Fruit fly (Drosophila melanogaster): ENCODE measurements around the gene CkIalpha.

CkIalpha gene

dm6 chrX:12653574-12653973, at the start of gene CkIalpha (continued):
- peak; percentile 93 for TF ChIP-seq CG14710 (tag; optimal IDR thresholded peaks at IDR 0.05)
- no peak for TF ChIP-seq CG6254 (GFP tag; optimal IDR thresholded peaks at IDR 0.05)
- TF ChIP-seq stc (GFP tag; IDR thresholded peaks at IDR 0.05), result no peak
- TF ChIP-seq pnt (GFP tag; optimal IDR thresholded peaks at IDR 0.05), result no peak
- peak; percentile 47 for TF ChIP-seq CG9817 (tag; optimal IDR thresholded peaks at IDR 0.05)
- TF ChIP-seq so (GFP tag; IDR thresholded peaks at IDR 0.05), result 0 out of 3 replicates have a peak, but pooled peaks have one; percentile 36
- TF ChIP-seq knrl (GFP tag; IDR thresholded peaks at IDR 0.05; ENCODE audit: partially characterized antibody), result peak; percentile 98
- TF ChIP-seq Dad (GFP tag; optimal IDR thresholded peaks at IDR 0.05), result peak; percentile 11
- TF ChIP-seq CG12155 (GFP tag; optimal IDR thresholded peaks at IDR 0.05), result peak; percentile 88
- TF ChIP-seq CG33213 (GFP tag; optimal IDR thresholded peaks at IDR 0.05), result peak; percentile 74
- no peak for TF ChIP-seq CG10274 (GFP tag; optimal IDR thresholded peaks at IDR 0.05)
- no peak for TF ChIP-seq CG17612 (GFP tag; IDR thresholded peaks at IDR 0.05)
- peak; percentile 79 for TF ChIP-seq gro (GFP tag; optimal IDR thresholded peaks at IDR 0.05)
- TF ChIP-seq Fer1 (GFP tag; optimal IDR thresholded peaks at IDR 0.05), result peak; percentile 35
- TF ChIP-seq CG18764 (GFP tag; optimal IDR thresholded peaks at IDR 0.05), result peak; percentile 15
- TF ChIP-seq fd96Cb (tag; optimal IDR thresholded peaks at IDR 0.05), result no peak
- TF ChIP-seq CG16813 (GFP tag; IDR thresholded peaks at IDR 0.05; ENCODE audit: partially characterized antibody), result peak; percentile 98
- no peak for TF ChIP-seq Eip74EF (GFP tag; optimal IDR thresholded peaks at IDR 0.05)
- TF ChIP-seq Dek (tag; optimal IDR thresholded peaks at IDR 0.05), result peak; percentile 42
- peak; percentile 41 for TF ChIP-seq CG1647 (GFP tag; optimal IDR thresholded peaks at IDR 0.05)
- TF ChIP-seq CG10565 (GFP tag; optimal IDR thresholded peaks at IDR 0.05), result no peak
- no peak for TF ChIP-seq Hand (GFP tag; optimal IDR thresholded peaks at IDR 0.05)
- no peak for TF ChIP-seq HLH3B (GFP tag; IDR thresholded peaks at IDR 0.05)
- no peak for TF ChIP-seq ab (GFP tag; optimal IDR thresholded peaks at IDR 0.05)
- TF ChIP-seq vnd (GFP tag; IDR thresholded peaks at IDR 0.05; ENCODE audit: partially characterized antibody), result peak; percentile 97
- no peak for TF ChIP-seq Oaz (GFP tag; IDR thresholded peaks at IDR 0.05)
- TF ChIP-seq gt (GFP tag; IDR thresholded peaks at IDR 0.05), result no peak
- TF ChIP-seq CG15601 (tag; optimal IDR thresholded peaks at IDR 0.05), result peak; percentile 75
- TF ChIP-seq gcm2 (GFP tag; optimal IDR thresholded peaks at IDR 0.05), result peak; percentile 51
- no peak for TF ChIP-seq CG8359 (GFP tag; optimal IDR thresholded peaks at IDR 0.05; ENCODE audit: borderline replicate concordance)
- peak; percentile 72 for TF ChIP-seq lbe (GFP tag; optimal IDR thresholded peaks at IDR 0.05)
- peak; percentile 78 for TF ChIP-seq pho (GFP tag; optimal IDR thresholded peaks at IDR 0.05)
- TF ChIP-seq odd (GFP tag; optimal IDR thresholded peaks at IDR 0.05), result no peak
- no peak for TF ChIP-seq CG10462 (GFP tag; optimal IDR thresholded peaks at IDR 0.05)
- no peak for TF ChIP-seq dan (GFP tag; IDR thresholded peaks at IDR 0.05)
- TF ChIP-seq CG9609 (GFP tag; optimal IDR thresholded peaks at IDR 0.05), result peak; percentile 64
- peak; percentile 52 for TF ChIP-seq tin (GFP tag; optimal IDR thresholded peaks at IDR 0.05)
- peak; percentile 61 for TF ChIP-seq CG14441 (GFP tag; IDR thresholded peaks at IDR 0.05)
- TF ChIP-seq hbn (GFP tag; IDR thresholded peaks at IDR 0.05; ENCODE audit: partially characterized antibody), result peak; percentile 98
- TF ChIP-seq wdn (GFP tag; IDR thresholded peaks at IDR 0.05), result no peak
- TF ChIP-seq C15 (GFP tag; IDR thresholded peaks at IDR 0.05), result no peak
- no peak for TF ChIP-seq pita (GFP tag; optimal IDR thresholded peaks at IDR 0.05)
- TF ChIP-seq CG17328 (GFP tag; IDR thresholded peaks at IDR 0.05), result peak; percentile 39; the same call in 1 of the 2 replicates
- TF ChIP-seq tap (tag; optimal IDR thresholded peaks at IDR 0.05), result no peak
- TF ChIP-seq CG34376 (GFP tag; optimal IDR thresholded peaks at IDR 0.05), result peak; percentile 53
- TF ChIP-seq CG2889 (GFP tag; IDR thresholded peaks at IDR 0.05), result no peak
- TF ChIP-seq nom (GFP tag; optimal IDR thresholded peaks at IDR 0.05), result no peak
- TF ChIP-seq CG10209 (GFP tag; optimal IDR thresholded peaks at IDR 0.05), result peak; percentile 8
- no peak for TF ChIP-seq crc (GFP tag; optimal IDR thresholded peaks at IDR 0.05)
- peak; percentile 9 for TF ChIP-seq pb (GFP tag; optimal IDR thresholded peaks at IDR 0.05)
- peak; percentile 72 for TF ChIP-seq ERR (GFP tag; optimal IDR thresholded peaks at IDR 0.05)

All from whole organism, embryonic.